Worm (Caenorhabditis elegans): Measurements from ENCODE around the gene Y43F8B.22.

Y43F8B.22 gene

DNA sequence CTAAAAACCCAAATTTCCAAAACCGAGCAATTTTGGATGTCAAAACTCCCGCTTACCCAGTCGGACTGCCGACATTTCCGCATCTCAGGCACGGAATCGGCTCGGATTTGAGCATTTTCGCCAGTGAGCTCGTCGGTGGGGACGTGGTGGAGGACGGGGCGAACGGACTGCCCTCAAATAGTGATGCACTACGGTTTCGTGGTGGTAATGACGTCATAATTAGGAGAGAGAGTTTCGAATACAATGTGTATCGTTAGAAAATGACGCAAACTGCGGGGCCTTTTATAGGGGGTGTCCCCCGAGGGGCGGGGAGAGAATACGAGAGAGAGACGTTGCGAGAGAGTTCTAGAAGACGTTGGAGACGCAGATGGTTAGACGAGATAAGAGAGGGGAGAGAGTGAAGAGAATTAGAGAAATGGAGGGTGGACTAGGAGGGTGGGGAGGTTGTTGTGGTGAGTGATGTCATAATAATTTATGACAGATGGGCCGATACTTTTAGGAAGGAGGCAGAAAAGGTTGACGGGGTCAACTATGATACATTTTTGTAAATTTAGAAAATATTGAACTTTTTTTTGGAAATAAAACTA, 40.0 kb downstream of the Y43F8B.22 start (continued):
- TF ChIP-seq madf-8 (GFP tag; conservative IDR thresholded peaks at IDR 0.05), result no peak
- TF ChIP-seq B0035.1 (tag; optimal IDR thresholded peaks at IDR 0.05), result no peak
- TF ChIP-seq ZK185.1 (tag; optimal IDR thresholded peaks at IDR 0.05; ENCODE audit: poor library complexity, severe bottlenecking), result peak; percentile 38
- TF ChIP-seq ztf-6 (GFP tag; IDR thresholded peaks at IDR 0.05), result no peak; the same call in 1 of the 2 replicates
- no peak for TF ChIP-seq ztf-18 (tag; optimal IDR thresholded peaks at IDR 0.05)
- TF ChIP-seq ztf-26 (tag; optimal IDR thresholded peaks at IDR 0.05), result peak; percentile 96
- peak; percentile 41; the same call in 1 of the 2 replicates for TF ChIP-seq let-526 (GFP tag; IDR thresholded peaks at IDR 0.05)
- peak; percentile 89 for TF ChIP-seq ama-1 (optimal IDR thresholded peaks at IDR 0.05)
- TF ChIP-seq ama-1 (GFP tag; optimal IDR thresholded peaks at IDR 0.05), result no peak
- TF ChIP-seq nhr-80 (tag; optimal IDR thresholded peaks at IDR 0.05), result peak; percentile 41
- no peak for TF ChIP-seq F37B4.10 (GFP tag; IDR thresholded peaks at IDR 0.05)
- peak; percentile 95 for TF ChIP-seq zfh-2 (GFP tag; conservative IDR thresholded peaks at IDR 0.05)
- TF ChIP-seq attf-3 (GFP tag; conservative IDR thresholded peaks at IDR 0.05), result no peak
- peak; percentile 28 for TF ChIP-seq athp-1 (tag; optimal IDR thresholded peaks at IDR 0.05)
- peak; percentile 48 for TF ChIP-seq F57A8.1 (GFP tag; optimal IDR thresholded peaks at IDR 0.05)
- TF ChIP-seq ccch-3 (GFP tag; optimal IDR thresholded peaks at IDR 0.05), result no peak
- no peak for TF ChIP-seq snpc-1.1 (tag; optimal IDR thresholded peaks at IDR 0.05; ENCODE audit: insufficient read depth)
- no peak for TF ChIP-seq Y95B8A.8 (GFP tag; IDR thresholded peaks at IDR 0.05)
- TF ChIP-seq mes-4 (tag; optimal IDR thresholded peaks at IDR 0.05), result no peak
- TF ChIP-seq unc-62 (GFP tag; optimal IDR thresholded peaks at IDR 0.05), result peak; percentile 72
- TF ChIP-seq atf-7 (tag; optimal IDR thresholded peaks at IDR 0.05), result peak; percentile 100
- TF ChIP-seq ztf-28 (GFP tag; IDR thresholded peaks at IDR 0.05), result no peak
- TF ChIP-seq mxl-1 (tag; optimal IDR thresholded peaks at IDR 0.05), result no peak
- TF ChIP-seq F23B12.7 (tag; optimal IDR thresholded peaks at IDR 0.05; ENCODE audit: insufficient read depth), result no peak
- TF ChIP-seq mcd-1 (GFP tag; IDR thresholded peaks at IDR 0.05), result peak; percentile 70; the same call in 1 of the 2 replicates
- TF ChIP-seq madf-3 (GFP tag; IDR thresholded peaks at IDR 0.05), result 0 out of 2 replicates have a peak, but pooled peaks have one; percentile 2
- TF ChIP-seq sptf-2 (GFP tag; optimal IDR thresholded peaks at IDR 0.05), result no peak
- TF ChIP-seq sdz-38 (tag; optimal IDR thresholded peaks at IDR 0.05), result no peak
- peak; percentile 91 for TF ChIP-seq K11D2.4 (GFP tag; IDR thresholded peaks at IDR 0.05)
- no peak for TF ChIP-seq lsy-27 (tag; optimal IDR thresholded peaks at IDR 0.05; ENCODE audit: borderline replicate concordance, insufficient read depth)
- peak; percentile 88 for TF ChIP-seq ekl-4 (GFP tag; IDR thresholded peaks at IDR 0.05)
- TF ChIP-seq efl-1 (GFP tag; optimal IDR thresholded peaks at IDR 0.05), result no peak
- peak; percentile 68 for TF ChIP-seq tbp1 (GFP tag; optimal IDR thresholded peaks at IDR 0.05)
- TF ChIP-seq akir-1 (GFP tag; optimal IDR thresholded peaks at IDR 0.05), result no peak
- peak; percentile 85 for TF ChIP-seq K12H6.12 (tag; optimal IDR thresholded peaks at IDR 0.05)
- no peak for TF ChIP-seq unc-130 (GFP tag; optimal IDR thresholded peaks at IDR 0.05)
- peak; percentile 67 for TF ChIP-seq lin-54 (GFP tag; optimal IDR thresholded peaks at IDR 0.05)
- TF ChIP-seq F55B11.4 (tag; optimal IDR thresholded peaks at IDR 0.05; ENCODE audit: borderline replicate concordance, insufficient read depth), result no peak
- TF ChIP-seq rcor-1 (GFP tag; IDR thresholded peaks at IDR 0.05), result peak; percentile 60; the same call in 1 of the 2 replicates
- peak; percentile 69 for TF ChIP-seq ceh-27 (GFP tag; optimal IDR thresholded peaks at IDR 0.05)
- no peak for TF ChIP-seq attf-6 (GFP tag; IDR thresholded peaks at IDR 0.05)
- peak; percentile 35; the same call in 1 of the 2 replicates for TF ChIP-seq ceh-100 (GFP tag; IDR thresholded peaks at IDR 0.05)
- no peak for TF ChIP-seq Y79H2A.3 (GFP tag; conservative IDR thresholded peaks at IDR 0.05)
- no peak for TF ChIP-seq lsl-1 (GFP tag; optimal IDR thresholded peaks at IDR 0.05)
- peak; percentile 38; the same call in 1 of the 2 replicates for TF ChIP-seq Y53G8AR.9 (GFP tag; conservative IDR thresholded peaks at IDR 0.05)
- 0 out of 2 replicates have a peak, but pooled peaks have one; percentile 68 for TF ChIP-seq ceh-58 (GFP tag; IDR thresholded peaks at IDR 0.05)
- no peak for TF ChIP-seq cebp-2 (GFP tag; IDR thresholded peaks at IDR 0.05)
- peak in 1 of 2 experiments; percentile 63 for TF ChIP-seq let-607 (tag; optimal IDR thresholded peaks at IDR 0.05)

Measured in whole organism, young adult.